Fruit fly (Drosophila melanogaster) whole organism, prepupa: ENCODE results near the gene rt.

Experiments
- Blimp-1 ChIP-seq: fragments of 200-800 bp; sonication (Bioruptor generic); optimal IDR thresholded peaks from 3 replicates; lab custom pipeline; 2017; ENCODE audit warnings: missing biosample characterization, missing genetic modification characterization, mild to moderate bottlenecking, moderate library complexity, missing genetic modification reagents
- CG10631 ChIP-seq: fragments of 200-800 bp; sonication (Bioruptor generic); optimal IDR thresholded peaks from 2 replicates; lab custom pipeline; 2016; ENCODE audit warnings: missing biosample characterization, missing genetic modification characterization
- CG10669 ChIP-seq: fragments of 200-800 bp; sonication (Bioruptor generic); optimal IDR thresholded peaks from 3 replicates; lab custom pipeline; 2018; ENCODE audit warnings: missing biosample characterization, mild to moderate bottlenecking, missing genetic modification characterization, moderate library complexity
- CG11902 ChIP-seq: fragments of 200-800 bp; sonication (Bioruptor generic); optimal IDR thresholded peaks from 3 replicates; lab custom pipeline; 2016; ENCODE audit warnings: missing biosample characterization, missing genetic modification characterization
- CG15336 ChIP-seq: fragments of 200-800 bp; sonication (Bioruptor generic); IDR thresholded peaks from 2 replicates; pipeline ENCODE4 v1.3.6; 2022; ENCODE audit warnings: missing biosample characterization, missing genetic modification characterization
- CG1621 ChIP-seq: fragments of 200-800 bp; sonication (Bioruptor generic); optimal IDR thresholded peaks from 3 replicates; lab custom pipeline; 2018; ENCODE audit warnings: missing biosample characterization, mild to moderate bottlenecking, missing genetic modification characterization
- CG16779 ChIP-seq: fragments of 200-800 bp; sonication (Bioruptor generic); optimal IDR thresholded peaks from 3 replicates; lab custom pipeline; 2017; ENCODE audit warnings: missing biosample characterization, mild to moderate bottlenecking, missing genetic modification characterization
- CG3032 ChIP-seq: fragments of 200-800 bp; optimal IDR thresholded peaks from 2 replicates; lab custom pipeline; 2019; ENCODE audit warnings: missing biosample characterization, mild to moderate bottlenecking, missing genetic modification characterization, moderate library complexity
- CG32006 ChIP-seq: fragments of 200-800 bp; sonication (Bioruptor generic); optimal IDR thresholded peaks from 3 replicates; lab custom pipeline; 2017; ENCODE audit warnings: missing biosample characterization, mild to moderate bottlenecking, missing genetic modification characterization
- CG3919 ChIP-seq: fragments of 200-800 bp; sonication (Bioruptor generic); optimal IDR thresholded peaks from 3 replicates; lab custom pipeline; 2016; ENCODE audit warnings: missing biosample characterization, missing genetic modification characterization
- CG4318 ChIP-seq: fragments of 200-800 bp; sonication (Bioruptor generic); optimal IDR thresholded peaks from 3 replicates; lab custom pipeline; 2017; ENCODE audit warnings: missing biosample characterization, mild to moderate bottlenecking, missing genetic modification characterization
- CG6163 ChIP-seq: fragments of 200-800 bp; sonication (Bioruptor generic); IDR thresholded peaks from 3 replicates; pipeline ENCODE4 v1.3.6; 2022; ENCODE audit warnings: missing biosample characterization, missing genetic modification characterization
- CG6276 ChIP-seq: fragments of 200-800 bp; sonication (Bioruptor generic); optimal IDR thresholded peaks from 2 replicates; lab custom pipeline; 2017; ENCODE audit warnings: missing biosample characterization, mild to moderate bottlenecking, missing genetic modification characterization
- CG6792 ChIP-seq: fragments of 200-800 bp; sonication (Bioruptor generic); optimal IDR thresholded peaks from 3 replicates; lab custom pipeline; 2016; ENCODE audit warnings: missing biosample characterization, missing genetic modification characterization
- CG6808 ChIP-seq: fragments of 200-800 bp; sonication (Bioruptor generic); optimal IDR thresholded peaks from 3 replicates; lab custom pipeline; 2017; ENCODE audit warnings: missing biosample characterization, missing genetic modification characterization, mild to moderate bottlenecking, moderate library complexity, missing genetic modification reagents
- CG7368 ChIP-seq: fragments of 200-800 bp; sonication (Bioruptor generic); optimal IDR thresholded peaks from 3 replicates; lab custom pipeline; 2016; ENCODE audit warnings: missing biosample characterization, missing genetic modification characterization
- CG8119 ChIP-seq: fragments of 200-800 bp; sonication (Bioruptor generic); IDR thresholded peaks from 3 replicates; pipeline ENCODE4 v1.3.6; 2022; ENCODE audit warnings: missing biosample characterization, missing genetic modification characterization
- CG8319 ChIP-seq: fragments of 200-800 bp; sonication (Bioruptor generic); optimal IDR thresholded peaks from 3 replicates; lab custom pipeline; 2016; ENCODE audit warnings: missing biosample characterization, missing genetic modification characterization
- CG8632 ChIP-seq: fragments of 200-800 bp; sonication (Bioruptor generic); optimal IDR thresholded peaks from 3 replicates; lab custom pipeline; 2016; ENCODE audit warnings: missing biosample characterization, missing genetic modification characterization
- CG9139 ChIP-seq: fragments of 200-800 bp; sonication (Bioruptor generic); optimal IDR thresholded peaks from 3 replicates; lab custom pipeline; 2017; ENCODE audit warnings: missing biosample characterization, mild to moderate bottlenecking, missing genetic modification characterization
- Eip78C ChIP-seq: fragments of 200-800 bp; sonication (Bioruptor generic); peaks from one replicate; lab custom pipeline; 2016; ENCODE audit warnings: missing biosample characterization, missing genetic modification characterization
- Eip93F ChIP-seq: fragments of 200-800 bp; sonication (Bioruptor generic); optimal IDR thresholded peaks from 2 replicates; lab custom pipeline; 2016; ENCODE audit warnings: missing biosample characterization, mild to moderate bottlenecking, missing genetic modification characterization
- Ets21C ChIP-seq: fragments of 200-800 bp; sonication (Bioruptor generic); optimal IDR thresholded peaks from 3 replicates; lab custom pipeline; 2016; ENCODE audit warnings: missing biosample characterization, missing genetic modification characterization
- Ets96B ChIP-seq: fragments of 200-800 bp; optimal IDR thresholded peaks from 2 replicates; lab custom pipeline; 2019; ENCODE audit warnings: missing biosample characterization, mild to moderate bottlenecking, missing genetic modification characterization, moderate library complexity
- Gug ChIP-seq: fragments of 200-800 bp; sonication (Bioruptor generic); IDR thresholded peaks from 2 replicates; pipeline ENCODE4 v1.3.6; 2022; ENCODE audit warnings: missing biosample characterization, missing genetic modification characterization
- Hr4 ChIP-seq: fragments of 200-800 bp; sonication (Bioruptor generic); optimal IDR thresholded peaks from 3 replicates; lab custom pipeline; 2016; ENCODE audit warnings: missing biosample characterization, missing genetic modification characterization
- Lpt ChIP-seq: fragments of 200-800 bp; sonication (Bioruptor generic); optimal IDR thresholded peaks from 3 replicates; lab custom pipeline; 2016; ENCODE audit warnings: missing biosample characterization, missing genetic modification characterization
- OdsH ChIP-seq: fragments of 200-800 bp; sonication (Bioruptor generic); optimal IDR thresholded peaks from 3 replicates; lab custom pipeline; 2016; ENCODE audit warnings: missing biosample characterization, missing genetic modification characterization
- Sox102F ChIP-seq: fragments of 200-800 bp; sonication (Bioruptor generic); optimal IDR thresholded peaks from 2 replicates; lab custom pipeline; 2016; ENCODE audit warnings: missing biosample characterization, mild to moderate bottlenecking, missing genetic modification characterization
- Sox14 ChIP-seq: fragments of 200-800 bp; sonication (Bioruptor generic); optimal IDR thresholded peaks from 3 replicates; lab custom pipeline; 2016; ENCODE audit warnings: missing biosample characterization, missing genetic modification characterization
- achi ChIP-seq: fragments of 200-800 bp; sonication (Bioruptor generic); optimal IDR thresholded peaks from 3 replicates; lab custom pipeline; 2016; ENCODE audit warnings: missing biosample characterization, missing genetic modification characterization
- acj6 ChIP-seq: fragments of 200-800 bp; sonication (Bioruptor generic); optimal IDR thresholded peaks from 3 replicates; lab custom pipeline; 2016; ENCODE audit warnings: missing biosample characterization, missing genetic modification characterization
- cyc ChIP-seq: fragments of 200-800 bp; sonication (Bioruptor generic); optimal IDR thresholded peaks from 3 replicates; lab custom pipeline; 2016; ENCODE audit warnings: missing biosample characterization, missing genetic modification characterization
- dac ChIP-seq: fragments of 200-800 bp; sonication (Bioruptor generic); optimal IDR thresholded peaks from 2 replicates; lab custom pipeline; 2017; ENCODE audit warnings: missing biosample characterization, mild to moderate bottlenecking, missing genetic modification characterization
- dsx ChIP-seq: fragments of 200-800 bp; optimal IDR thresholded peaks from 3 replicates; lab custom pipeline; 2019; ENCODE audit warnings: missing biosample characterization, mild to moderate bottlenecking, missing genetic modification characterization, moderate library complexity; ENCODE audit not compliant: poor library complexity, severe bottlenecking
- eg ChIP-seq: fragments of 200-800 bp; sonication (Bioruptor generic); IDR thresholded peaks from 3 replicates; pipeline ENCODE4 v1.3.6; 2022; ENCODE audit warnings: missing biosample characterization, missing genetic modification characterization
- fd59A ChIP-seq: fragments of 200-800 bp; sonication (Bioruptor generic); optimal IDR thresholded peaks from 2 replicates; lab custom pipeline; 2017; ENCODE audit warnings: missing biosample characterization, mild to moderate bottlenecking, missing genetic modification characterization, missing genetic modification reagents
- fd85E ChIP-seq: fragments of 200-800 bp; sonication (Bioruptor generic); optimal IDR thresholded peaks from 3 replicates; lab custom pipeline; 2016; ENCODE audit warnings: missing biosample characterization, missing genetic modification characterization
- fkh ChIP-seq: fragments of 200-800 bp; sonication (Bioruptor generic); optimal IDR thresholded peaks from 3 replicates; lab custom pipeline; 2017; ENCODE audit warnings: missing biosample characterization, mild to moderate bottlenecking, missing genetic modification characterization, moderate library complexity
- lz ChIP-seq: fragments of 200-800 bp; sonication (Bioruptor generic); optimal IDR thresholded peaks from 3 replicates; lab custom pipeline; 2016; ENCODE audit warnings: missing biosample characterization, missing genetic modification characterization
- net ChIP-seq: fragments of 200-800 bp; sonication (Bioruptor generic); optimal IDR thresholded peaks from 3 replicates; lab custom pipeline; 2016; ENCODE audit warnings: missing biosample characterization, missing genetic modification characterization
- svp ChIP-seq: fragments of 200-800 bp; sonication (Bioruptor generic); peaks from one replicate; lab custom pipeline; 2016; ENCODE audit warnings: missing biosample characterization, missing genetic modification characterization
- topi ChIP-seq: fragments of 200-800 bp; sonication (Bioruptor generic); optimal IDR thresholded peaks from 3 replicates; lab custom pipeline; 2016; ENCODE audit warnings: missing biosample characterization, missing genetic modification characterization

Gene rt

DNA sequence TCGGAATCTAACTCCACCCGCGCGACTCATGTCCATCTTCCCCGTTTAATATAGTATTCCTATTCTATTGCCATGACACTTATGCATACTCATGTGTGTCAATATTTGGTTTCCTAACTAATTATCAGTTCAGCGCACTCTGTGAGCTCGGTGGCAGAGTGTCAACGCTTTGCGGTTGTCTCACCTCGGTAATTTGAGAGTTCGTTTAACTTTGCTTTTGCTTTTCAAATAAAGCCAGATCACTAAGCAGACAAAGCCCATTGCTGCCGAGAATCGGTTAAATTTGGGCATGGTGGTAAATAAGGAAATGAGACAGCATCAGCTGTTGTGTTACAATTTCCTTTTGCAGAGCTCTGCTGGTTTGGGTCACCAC lies 47.3 kb downstream of the rt start:
- TF ChIP-seq acj6 (no peak), fkh (GFP tag; lab: Kevin White, UChicago) (peak; percentile 89), Sox14 (GFP tag; lab: Kevin White, UChicago) (no peak), Lpt (GFP tag; lab: Kevin White, UChicago) (no peak), CG8632 (GFP tag; lab: Kevin White, UChicago) (no peak)

DNA sequence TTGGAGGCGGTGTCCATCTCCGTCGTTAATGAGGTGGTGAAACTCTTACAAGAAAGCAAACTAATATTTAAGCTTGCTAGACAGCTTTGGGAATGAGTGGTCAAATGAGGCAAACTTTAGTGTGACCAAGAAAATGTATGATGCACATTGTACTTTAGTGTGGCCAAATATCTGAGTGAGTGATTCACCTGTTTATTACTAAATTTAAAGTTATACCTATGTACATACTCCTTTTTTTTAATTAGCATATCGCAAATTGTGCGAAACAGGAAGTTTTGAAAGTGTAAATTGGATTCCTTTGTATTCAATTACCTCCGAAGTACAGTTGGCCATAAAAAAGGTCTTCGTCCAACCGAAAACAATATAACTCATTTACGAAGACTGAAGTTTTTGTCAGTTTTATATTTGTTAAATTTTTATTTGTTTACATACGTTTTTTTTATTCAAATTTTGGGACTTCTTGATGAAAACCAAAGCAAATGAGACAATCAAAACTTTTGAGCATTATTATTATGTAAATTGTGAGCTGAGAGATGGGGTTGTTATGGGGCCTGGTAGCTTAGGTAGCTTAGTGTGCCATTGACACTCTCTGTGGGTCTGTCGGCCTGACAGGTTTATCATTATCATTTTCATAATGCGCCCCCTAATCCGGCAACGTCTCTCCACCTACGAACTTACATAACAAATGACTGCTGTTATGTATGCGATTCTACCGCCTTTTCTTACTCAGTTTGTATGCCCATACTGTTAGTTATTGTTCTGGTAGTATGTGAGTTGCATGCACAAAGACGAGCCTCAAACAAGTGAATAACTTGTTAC lies 47.9 kb downstream of the rt start:
- TF ChIP-seq CG6163 (GFP tag; lab: Robert Waterston, UW) (no peak), net (no peak), CG6792 (GFP tag; lab: Kevin White, UChicago) (no peak), fd59A (GFP tag; lab: Kevin White, UChicago) (no peak), CG9139 (GFP tag; lab: Kevin White, UChicago) (no peak), acj6 (no peak), CG8119 (GFP tag; lab: Robert Waterston, UW) (no peak), eg (GFP tag; lab: Robert Waterston, UW) (no peak), Blimp-1 (no peak), CG32006 (GFP tag; lab: Kevin White, UChicago) (no peak), Hr4 (GFP tag; lab: Kevin White, UChicago) (no peak), CG4318 (GFP tag; lab: Kevin White, UChicago) (no peak), cyc (no peak), Gug (no peak), CG16779 (tag; lab: Kevin White, UChicago) (no peak), topi (GFP tag; lab: Kevin White, UChicago) (no peak)

DNA sequence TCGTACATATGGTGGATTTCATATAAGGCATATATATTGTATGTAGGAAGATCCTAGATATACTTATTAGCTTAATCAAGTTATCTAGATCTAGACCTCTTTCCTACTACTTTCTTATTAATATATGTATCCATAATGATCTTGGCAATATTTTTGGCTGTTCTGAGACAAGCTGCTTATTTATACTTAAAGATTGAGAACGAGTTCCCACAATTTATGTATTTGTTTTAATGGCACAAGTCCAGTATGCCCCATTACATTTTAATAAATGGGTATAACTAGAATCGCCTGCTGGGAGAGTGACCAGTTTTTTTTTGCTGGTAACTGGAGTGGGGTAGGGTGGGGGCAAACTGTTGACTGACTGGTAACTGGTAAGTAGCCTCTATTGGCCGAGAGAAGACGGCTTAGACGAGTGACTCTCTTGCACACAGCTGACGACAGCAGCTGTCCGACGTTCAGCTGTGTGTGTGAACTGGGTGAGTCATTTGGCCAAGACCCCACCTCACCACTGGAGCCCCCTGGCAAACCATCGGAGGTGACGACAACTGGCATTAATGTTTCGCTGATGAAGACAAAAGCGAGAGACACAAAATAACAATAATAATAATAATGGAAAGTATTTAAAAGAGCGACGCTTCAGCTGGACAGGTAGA lies 50.7 kb downstream of the rt start:
- no peak for TF ChIP-seq fd85E (GFP tag; lab: Kevin White, UChicago)
- TF ChIP-seq dsx (GFP tag; lab: Kevin White, UChicago) = no peak
- no peak for TF ChIP-seq CG8632 (GFP tag; lab: Kevin White, UChicago)
- TF ChIP-seq CG3032 (tag; lab: Kevin White, UChicago) = no peak
- peak; percentile 68 for TF ChIP-seq CG8119 (GFP tag; lab: Robert Waterston, UW)
- TF ChIP-seq CG9139 (GFP tag; lab: Kevin White, UChicago) = no peak
- no peak for TF ChIP-seq CG16779 (tag; lab: Kevin White, UChicago)
- TF ChIP-seq fkh (GFP tag; lab: Kevin White, UChicago) = peak; percentile 47
- TF ChIP-seq CG8319 (GFP tag; lab: Kevin White, UChicago) = no peak
- TF ChIP-seq CG10669 (GFP tag; lab: Kevin White, UChicago) = no peak
- TF ChIP-seq CG6808 = no peak
- TF ChIP-seq CG11902 (GFP tag; lab: Kevin White, UChicago) = no peak
- no peak for TF ChIP-seq CG1621 (tag; lab: Kevin White, UChicago)
- peak; percentile 22 for TF ChIP-seq lz (GFP tag; lab: Kevin White, UChicago)
- peak; percentile 48 for TF ChIP-seq OdsH (GFP tag; lab: Kevin White, UChicago)
- TF ChIP-seq Hr4 (GFP tag; lab: Kevin White, UChicago) = peak; percentile 64
- no peak for TF ChIP-seq cyc
- TF ChIP-seq topi (GFP tag; lab: Kevin White, UChicago) = no peak
- no peak for TF ChIP-seq Ets21C (GFP tag; lab: Kevin White, UChicago)
- TF ChIP-seq CG15336 (GFP tag; lab: Robert Waterston, UW) = peak; percentile 73
- TF ChIP-seq CG6163 (GFP tag; lab: Robert Waterston, UW) = no peak
- peak; percentile 59; the same call in 2 of the 3 replicates for TF ChIP-seq eg (GFP tag; lab: Robert Waterston, UW)
- TF ChIP-seq CG6276 (GFP tag; lab: Kevin White, UChicago) = peak; percentile 59
- TF ChIP-seq Sox102F = no peak
- no peak for TF ChIP-seq CG7368
- peak; percentile 54 for TF ChIP-seq CG4318 (GFP tag; lab: Kevin White, UChicago)
- TF ChIP-seq acj6 = peak; percentile 15
- TF ChIP-seq Ets96B (tag; lab: Kevin White, UChicago) = no peak
- peak; percentile 78 for TF ChIP-seq CG32006 (GFP tag; lab: Kevin White, UChicago)
- TF ChIP-seq achi (GFP tag; lab: Kevin White, UChicago) = peak; percentile 10
- TF ChIP-seq CG3919 = peak; percentile 15
- TF ChIP-seq CG10631 (GFP tag; lab: Kevin White, UChicago) = peak; percentile 19
- TF ChIP-seq Lpt (GFP tag; lab: Kevin White, UChicago) = peak; percentile 46
- TF ChIP-seq Eip78C (GFP tag; lab: Kevin White, UChicago) = peak; percentile 68
- TF ChIP-seq dac (GFP tag; lab: Kevin White, UChicago) = peak; percentile 45
- no peak for TF ChIP-seq CG6792 (GFP tag; lab: Kevin White, UChicago)
- no peak for TF ChIP-seq Eip93F (GFP tag; lab: Kevin White, UChicago)
- TF ChIP-seq svp (GFP tag; lab: Kevin White, UChicago) = peak; percentile 41
- TF ChIP-seq Sox14 (GFP tag; lab: Kevin White, UChicago) = peak; percentile 20
- TF ChIP-seq Gug = no peak
